Worm (Caenorhabditis elegans): ENCODE measurements around the gene sma-2.
A peak's percentile ranks its signal among the peaks of the same experiment; 100 is the strongest.

Gene sma-2

ce11 chrIII:8739126-8739525 is 10.4 kb upstream of the sma-2 start:
- TF ChIP-seq egl-44 (GFP tag; IDR thresholded peaks at IDR 0.05) (no peak), F52B5.7 (tag; optimal IDR thresholded peaks at IDR 0.05) (no peak), ztf-26 (tag; optimal IDR thresholded peaks at IDR 0.05) (peak; percentile 83), B0261.1 (tag; optimal IDR thresholded peaks at IDR 0.05) (no peak), athp-1 (tag; optimal IDR thresholded peaks at IDR 0.05) (no peak), hmg-20 (GFP tag; IDR thresholded peaks at IDR 0.05) (no peak), somi-1 (GFP tag; optimal IDR thresholded peaks at IDR 0.05) (peak; percentile 73), let-526 (GFP tag; IDR thresholded peaks at IDR 0.05) (no peak), D2030.7 (GFP tag; IDR thresholded peaks at IDR 0.05) (no peak), nhr-27 (tag; optimal IDR thresholded peaks at IDR 0.05) (no peak), Y53F4B.3 (GFP tag; IDR thresholded peaks at IDR 0.05) (no peak), atf-7 (tag; optimal IDR thresholded peaks at IDR 0.05) (no peak), hmg-1.2 (GFP tag; IDR thresholded peaks at IDR 0.05) (peak; percentile 23; the same call in 1 of the 2 replicates), let-607 (tag; optimal IDR thresholded peaks at IDR 0.05) (peak in 1 of 2 experiments; percentile 45), lsy-27 (tag; optimal IDR thresholded peaks at IDR 0.05; ENCODE audit: borderline replicate concordance, insufficient read depth) (no peak), K12H6.12 (tag; optimal IDR thresholded peaks at IDR 0.05) (no peak), nhr-80 (tag; optimal IDR thresholded peaks at IDR 0.05) (peak; percentile 89), rec-8 (tag; optimal IDR thresholded peaks at IDR 0.05) (no peak), attf-5 (GFP tag; optimal IDR thresholded peaks at IDR 0.05) (peak; percentile 44), K11D2.4 (GFP tag; IDR thresholded peaks at IDR 0.05) (0 out of 2 replicates have a peak, but pooled peaks have one; percentile 15), B0019.2 (GFP tag; conservative IDR thresholded peaks at IDR 0.05) (no peak), ceh-27 (GFP tag; optimal IDR thresholded peaks at IDR 0.05) (no peak), F10E7.11 (tag; optimal IDR thresholded peaks at IDR 0.05) (no peak), cebp-1 (GFP tag; IDR thresholded peaks at IDR 0.05) (no peak), cebp-1 (tag; optimal IDR thresholded peaks at IDR 0.05) (peak; percentile 47), mcd-1 (GFP tag; IDR thresholded peaks at IDR 0.05) (no peak), mxl-1 (tag; optimal IDR thresholded peaks at IDR 0.05) (no peak), tbp1 (GFP tag; optimal IDR thresholded peaks at IDR 0.05) (peak; percentile 30), bed-1 (GFP tag; IDR thresholded peaks at IDR 0.05) (no peak), bed-2 (GFP tag; IDR thresholded peaks at IDR 0.05) (no peak), chd-7 (tag; optimal IDR thresholded peaks at IDR 0.05) (no peak), aptf-2 (GFP tag; conservative IDR thresholded peaks at IDR 0.05) (no peak), ekl-4 (GFP tag; IDR thresholded peaks at IDR 0.05) (0 out of 2 replicates have a peak, but pooled peaks have one; percentile 28), F49E8.2 (tag; optimal IDR thresholded peaks at IDR 0.05; ENCODE audit: insufficient read depth) (no peak), dox-1 (GFP tag; IDR thresholded peaks at IDR 0.05) (peak; percentile 35; the same call in 1 of the 2 replicates), hrde-1 (tag; optimal IDR thresholded peaks at IDR 0.05; ENCODE audit: borderline replicate concordance) (no peak), nhr-179 (tag; optimal IDR thresholded peaks at IDR 0.05) (no peak), lin-40 (tag; optimal IDR thresholded peaks at IDR 0.05) (peak; percentile 64), cebp-2 (GFP tag; IDR thresholded peaks at IDR 0.05) (no peak), hlh-26 (GFP tag; conservative IDR thresholded peaks at IDR 0.05) (no peak), ceh-40 (GFP tag; IDR thresholded peaks at IDR 0.05) (no peak), F23B12.7 (tag; optimal IDR thresholded peaks at IDR 0.05; ENCODE audit: insufficient read depth) (peak; percentile 40), dpff-1 (tag; optimal IDR thresholded peaks at IDR 0.05) (no peak)

Data from whole organism, young adult.